Fruit fly (Drosophila melanogaster) whole organism, prepupa: Measurements from ENCODE around the gene Prosbeta3.

ENCODE experiments used
- Blimp-1 ChIP-seq: fragments of 200-800 bp; sonication (Bioruptor generic); optimal IDR thresholded peaks from 3 replicates; lab custom pipeline; 2017; ENCODE audit warnings: missing biosample characterization, missing genetic modification characterization, mild to moderate bottlenecking, moderate library complexity, missing genetic modification reagents
- CG10669 ChIP-seq: fragments of 200-800 bp; sonication (Bioruptor generic); optimal IDR thresholded peaks from 3 replicates; lab custom pipeline; 2018; ENCODE audit warnings: missing biosample characterization, mild to moderate bottlenecking, missing genetic modification characterization, moderate library complexity
- CG11294 ChIP-seq: fragments of 200-800 bp; sonication (Bioruptor generic); IDR thresholded peaks from 2 replicates; pipeline ENCODE4 v1.3.6; 2022; ENCODE audit warnings: missing biosample characterization, missing genetic modification characterization
- CG11762 ChIP-seq: fragments of 200-800 bp; sonication (Bioruptor generic); optimal IDR thresholded peaks from 3 replicates; lab custom pipeline; 2016; ENCODE audit warnings: missing biosample characterization, missing genetic modification characterization; ENCODE audit not compliant: insufficient read depth
- CG15336 ChIP-seq: fragments of 200-800 bp; sonication (Bioruptor generic); IDR thresholded peaks from 2 replicates; pipeline ENCODE4 v1.3.6; 2022; ENCODE audit warnings: missing biosample characterization, missing genetic modification characterization
- CG3919 ChIP-seq: fragments of 200-800 bp; sonication (Bioruptor generic); optimal IDR thresholded peaks from 3 replicates; lab custom pipeline; 2016; ENCODE audit warnings: missing biosample characterization, missing genetic modification characterization
- CG4318 ChIP-seq: fragments of 200-800 bp; sonication (Bioruptor generic); optimal IDR thresholded peaks from 3 replicates; lab custom pipeline; 2017; ENCODE audit warnings: missing biosample characterization, mild to moderate bottlenecking, missing genetic modification characterization
- CG6163 ChIP-seq: fragments of 200-800 bp; sonication (Bioruptor generic); IDR thresholded peaks from 3 replicates; pipeline ENCODE4 v1.3.6; 2022; ENCODE audit warnings: missing biosample characterization, missing genetic modification characterization
- CG6808 ChIP-seq: fragments of 200-800 bp; sonication (Bioruptor generic); optimal IDR thresholded peaks from 3 replicates; lab custom pipeline; 2017; ENCODE audit warnings: missing biosample characterization, missing genetic modification characterization, mild to moderate bottlenecking, moderate library complexity, missing genetic modification reagents
- CG6854 ChIP-seq: fragments of 200-800 bp; sonication (Bioruptor generic); optimal IDR thresholded peaks from 2 replicates; lab custom pipeline; 2017; ENCODE audit warnings: missing biosample characterization, mild to moderate bottlenecking, missing genetic modification characterization
- CG8119 ChIP-seq: fragments of 200-800 bp; sonication (Bioruptor generic); IDR thresholded peaks from 3 replicates; pipeline ENCODE4 v1.3.6; 2022; ENCODE audit warnings: missing biosample characterization, missing genetic modification characterization
- CG8319 ChIP-seq: fragments of 200-800 bp; sonication (Bioruptor generic); optimal IDR thresholded peaks from 3 replicates; lab custom pipeline; 2016; ENCODE audit warnings: missing biosample characterization, missing genetic modification characterization
- CG8632 ChIP-seq: fragments of 200-800 bp; sonication (Bioruptor generic); optimal IDR thresholded peaks from 3 replicates; lab custom pipeline; 2016; ENCODE audit warnings: missing biosample characterization, missing genetic modification characterization
- CG9139 ChIP-seq: fragments of 200-800 bp; sonication (Bioruptor generic); optimal IDR thresholded peaks from 3 replicates; lab custom pipeline; 2017; ENCODE audit warnings: missing biosample characterization, mild to moderate bottlenecking, missing genetic modification characterization
- Eip75B ChIP-seq: fragments of 200-800 bp; sonication (Bioruptor generic); optimal IDR thresholded peaks from 3 replicates; lab custom pipeline; 2016; ENCODE audit warnings: missing biosample characterization, missing genetic modification characterization
- Eip78C ChIP-seq: fragments of 200-800 bp; sonication (Bioruptor generic); peaks from one replicate; lab custom pipeline; 2016; ENCODE audit warnings: missing biosample characterization, missing genetic modification characterization
- Eip93F ChIP-seq: fragments of 200-800 bp; sonication (Bioruptor generic); optimal IDR thresholded peaks from 2 replicates; lab custom pipeline; 2016; ENCODE audit warnings: missing biosample characterization, mild to moderate bottlenecking, missing genetic modification characterization
- Ets96B ChIP-seq: fragments of 200-800 bp; optimal IDR thresholded peaks from 2 replicates; lab custom pipeline; 2019; ENCODE audit warnings: missing biosample characterization, mild to moderate bottlenecking, missing genetic modification characterization, moderate library complexity
- Gug ChIP-seq: fragments of 200-800 bp; sonication (Bioruptor generic); IDR thresholded peaks from 2 replicates; pipeline ENCODE4 v1.3.6; 2022; ENCODE audit warnings: missing biosample characterization, missing genetic modification characterization
- Hr38 ChIP-seq: sonication (Bioruptor generic); optimal IDR thresholded peaks from 2 replicates; lab custom pipeline; 2016; ENCODE audit warnings: missing biosample characterization, missing genetic modification characterization
- Hr39 ChIP-seq: fragments of 200-800 bp; sonication (Bioruptor generic); optimal IDR thresholded peaks from 2 replicates; lab custom pipeline; 2016; ENCODE audit warnings: missing biosample characterization, missing genetic modification characterization
- Hr4 ChIP-seq: fragments of 200-800 bp; sonication (Bioruptor generic); optimal IDR thresholded peaks from 3 replicates; lab custom pipeline; 2016; ENCODE audit warnings: missing biosample characterization, missing genetic modification characterization
- Met ChIP-seq: fragments of 200-800 bp; sonication (Bioruptor generic); optimal IDR thresholded peaks from 3 replicates; lab custom pipeline; 2016; ENCODE audit warnings: missing biosample characterization, missing genetic modification characterization
- Sox15 ChIP-seq: fragments of 200-800 bp; sonication (Bioruptor generic); optimal IDR thresholded peaks from 3 replicates; lab custom pipeline; 2016; ENCODE audit warnings: missing biosample characterization, missing genetic modification characterization
- cyc ChIP-seq: fragments of 200-800 bp; sonication (Bioruptor generic); optimal IDR thresholded peaks from 3 replicates; lab custom pipeline; 2016; ENCODE audit warnings: missing biosample characterization, missing genetic modification characterization
- dsx ChIP-seq: fragments of 200-800 bp; optimal IDR thresholded peaks from 3 replicates; lab custom pipeline; 2019; ENCODE audit warnings: missing biosample characterization, mild to moderate bottlenecking, missing genetic modification characterization, moderate library complexity; ENCODE audit not compliant: poor library complexity, severe bottlenecking
- eg ChIP-seq: fragments of 200-800 bp; sonication (Bioruptor generic); IDR thresholded peaks from 3 replicates; pipeline ENCODE4 v1.3.6; 2022; ENCODE audit warnings: missing biosample characterization, missing genetic modification characterization
- fd59A ChIP-seq: fragments of 200-800 bp; sonication (Bioruptor generic); optimal IDR thresholded peaks from 2 replicates; lab custom pipeline; 2017; ENCODE audit warnings: missing biosample characterization, mild to moderate bottlenecking, missing genetic modification characterization, missing genetic modification reagents
- fd85E ChIP-seq: fragments of 200-800 bp; sonication (Bioruptor generic); optimal IDR thresholded peaks from 3 replicates; lab custom pipeline; 2016; ENCODE audit warnings: missing biosample characterization, missing genetic modification characterization
- fkh ChIP-seq: fragments of 200-800 bp; sonication (Bioruptor generic); optimal IDR thresholded peaks from 3 replicates; lab custom pipeline; 2017; ENCODE audit warnings: missing biosample characterization, mild to moderate bottlenecking, missing genetic modification characterization, moderate library complexity
- lz ChIP-seq: fragments of 200-800 bp; sonication (Bioruptor generic); optimal IDR thresholded peaks from 3 replicates; lab custom pipeline; 2016; ENCODE audit warnings: missing biosample characterization, missing genetic modification characterization
- net ChIP-seq: fragments of 200-800 bp; sonication (Bioruptor generic); optimal IDR thresholded peaks from 3 replicates; lab custom pipeline; 2016; ENCODE audit warnings: missing biosample characterization, missing genetic modification characterization
- salr ChIP-seq, 2 experiments: fragments of 200-800 bp; sonication (Bioruptor generic); optimal IDR thresholded peaks; 3 replicates each; lab custom pipeline; 2016 to 2018; ENCODE audit warnings: missing biosample characterization in 2 of 2, missing genetic modification characterization in 2 of 2, mild to moderate bottlenecking in 1 of 2
- svp ChIP-seq: fragments of 200-800 bp; sonication (Bioruptor generic); peaks from one replicate; lab custom pipeline; 2016; ENCODE audit warnings: missing biosample characterization, missing genetic modification characterization
- topi ChIP-seq: fragments of 200-800 bp; sonication (Bioruptor generic); optimal IDR thresholded peaks from 3 replicates; lab custom pipeline; 2016; ENCODE audit warnings: missing biosample characterization, missing genetic modification characterization
- vri ChIP-seq: fragments of 200-800 bp; sonication (Bioruptor generic); optimal IDR thresholded peaks from 3 replicates; lab custom pipeline; 2016; ENCODE audit warnings: missing biosample characterization, mild to moderate bottlenecking, missing genetic modification characterization

Gene Prosbeta3

DNA sequence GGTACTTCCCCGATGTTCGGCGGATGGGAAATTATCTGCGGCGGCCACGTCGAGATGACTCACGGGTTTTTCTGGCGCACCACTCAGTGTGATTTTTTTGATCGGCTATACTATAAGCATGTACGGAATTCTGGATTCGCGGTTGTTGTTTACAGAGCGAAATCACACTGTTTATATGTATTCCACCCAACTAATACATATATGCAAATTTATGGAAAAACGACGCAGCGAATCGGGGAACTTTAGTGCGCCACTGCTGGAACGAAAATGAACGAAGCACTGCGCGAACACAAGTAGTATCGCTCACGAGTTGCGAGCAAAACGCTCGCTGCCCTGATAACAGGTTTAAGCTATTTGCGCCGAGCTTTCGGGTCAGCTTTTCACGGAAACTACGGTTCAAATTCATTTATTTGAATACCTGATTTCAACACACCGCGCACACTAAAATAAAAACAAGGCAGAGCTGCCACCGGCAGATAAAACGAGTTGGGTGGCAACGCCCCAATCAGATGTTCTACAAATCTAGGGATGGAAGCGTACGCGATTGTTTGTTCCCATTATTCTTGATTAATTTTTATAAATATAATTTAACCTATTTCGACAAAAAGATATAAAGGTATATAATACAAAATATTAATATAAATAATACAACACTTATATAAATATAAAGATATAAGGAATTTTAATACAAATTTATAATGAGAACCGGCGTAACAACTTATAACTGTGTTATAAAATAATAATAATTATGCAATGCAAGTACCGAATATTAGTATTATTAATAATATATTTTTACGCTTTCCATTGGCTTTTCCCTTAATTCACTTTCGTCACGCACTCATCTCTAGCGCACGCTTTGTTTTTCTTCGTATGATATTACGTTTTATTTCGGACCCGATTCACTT, 41.8 kb upstream of the Prosbeta3 start, which contains the start of gene Rel (continued):
- TF ChIP-seq Eip93F (peak; percentile 38), eg (no peak), svp (peak; percentile 90), Gug (GFP tag; lab: Robert Waterston, UW) (no peak), CG8319 (GFP tag; lab: Kevin White, UChicago) (no peak), fd59A (GFP tag; lab: Kevin White, UChicago) (peak; percentile 13), Eip75B (GFP tag; lab: Kevin White, UChicago) (peak; percentile 6), Ets96B (peak; percentile 70), Met (GFP tag; lab: Kevin White, UChicago) (peak; percentile 23), CG11294 (GFP tag; lab: Robert Waterston, UW) (no peak), CG10669 (GFP tag; lab: Kevin White, UChicago) (no peak), cyc (GFP tag; lab: Kevin White, UChicago) (peak; percentile 30), CG9139 (GFP tag; lab: Kevin White, UChicago) (peak; percentile 7), topi (GFP tag; lab: Kevin White, UChicago) (peak; percentile 15), CG8632 (GFP tag; lab: Kevin White, UChicago) (peak; percentile 62), vri (GFP tag; lab: Kevin White, UChicago) (peak; percentile 85), Hr38 (GFP tag; lab: Kevin White, UChicago) (no peak), Sox15 (GFP tag; lab: Kevin White, UChicago) (no peak), net (GFP tag; lab: Kevin White, UChicago) (no peak), CG6163 (GFP tag; lab: Robert Waterston, UW) (no peak), CG15336 (GFP tag; lab: Robert Waterston, UW) (no peak), dsx (GFP tag; lab: Kevin White, UChicago) (peak; percentile 68), CG6808 (peak; percentile 18), lz (GFP tag; lab: Kevin White, UChicago) (peak; percentile 16), fd85E (no peak), Eip78C (GFP tag; lab: Kevin White, UChicago) (peak; percentile 76), Blimp-1 (GFP tag; lab: Kevin White, UChicago) (peak; percentile 72), fkh (GFP tag; lab: Kevin White, UChicago) (peak; percentile 75), CG8119 (GFP tag; lab: Robert Waterston, UW) (no peak)

DNA sequence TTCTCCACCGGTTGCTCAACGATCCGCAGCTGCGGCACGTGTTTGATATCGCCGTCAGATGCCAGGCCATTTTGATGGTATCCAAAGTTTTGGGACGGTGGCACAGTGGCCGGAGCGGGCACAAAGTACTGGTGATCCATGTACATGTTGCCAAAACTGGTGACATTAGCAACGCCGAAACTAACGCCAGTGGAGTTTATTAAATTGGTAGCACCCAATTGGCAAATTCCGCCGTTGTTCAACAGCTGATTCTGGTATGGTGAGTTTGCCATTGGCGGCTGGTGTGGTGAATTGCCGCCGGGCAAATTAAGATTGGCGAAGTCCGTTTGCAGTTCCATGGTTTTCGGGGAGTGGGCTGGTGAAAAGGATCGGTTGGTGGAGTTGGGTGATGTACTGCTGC, 40.9 kb upstream of the Prosbeta3 start:
- no peak for TF ChIP-seq Hr4 (GFP tag; lab: Kevin White, UChicago)
- no peak for TF ChIP-seq net (GFP tag; lab: Kevin White, UChicago)
- no peak for TF ChIP-seq CG6854
- no peak for TF ChIP-seq Sox15 (GFP tag; lab: Kevin White, UChicago)
- TF ChIP-seq Eip78C (GFP tag; lab: Kevin White, UChicago), result peak; percentile 72
- no peak for TF ChIP-seq Gug (GFP tag; lab: Robert Waterston, UW)
- no peak for TF ChIP-seq CG11762 (GFP tag; lab: Kevin White, UChicago)
- TF ChIP-seq Hr39 (GFP tag; lab: Kevin White, UChicago), result no peak

DNA sequence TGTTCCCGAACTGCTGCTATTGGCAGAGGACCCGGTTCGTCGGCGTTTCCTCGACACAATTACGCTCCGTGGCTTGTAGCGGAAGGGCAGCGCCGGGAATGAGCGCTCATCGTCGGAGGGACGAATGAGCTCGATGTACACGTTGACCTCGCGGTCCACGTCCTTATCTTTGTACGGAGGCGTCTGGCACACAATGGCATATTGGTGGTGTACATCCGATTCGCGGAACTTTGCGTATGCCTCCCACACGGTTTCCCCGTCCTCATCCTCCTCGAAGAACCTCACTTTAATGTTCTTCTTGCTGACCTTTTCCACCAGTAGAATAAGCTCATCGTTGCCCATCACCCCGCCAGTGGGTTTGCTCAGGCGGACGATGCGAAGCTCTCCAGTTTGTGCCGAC, 39.7 kb upstream of the Prosbeta3 start:
- TF ChIP-seq svp (peak; percentile 91), salr (GFP tag; optimal IDR thresholded peaks at IDR 0.05; lab: Kevin White, UChicago) (no peak)

DNA sequence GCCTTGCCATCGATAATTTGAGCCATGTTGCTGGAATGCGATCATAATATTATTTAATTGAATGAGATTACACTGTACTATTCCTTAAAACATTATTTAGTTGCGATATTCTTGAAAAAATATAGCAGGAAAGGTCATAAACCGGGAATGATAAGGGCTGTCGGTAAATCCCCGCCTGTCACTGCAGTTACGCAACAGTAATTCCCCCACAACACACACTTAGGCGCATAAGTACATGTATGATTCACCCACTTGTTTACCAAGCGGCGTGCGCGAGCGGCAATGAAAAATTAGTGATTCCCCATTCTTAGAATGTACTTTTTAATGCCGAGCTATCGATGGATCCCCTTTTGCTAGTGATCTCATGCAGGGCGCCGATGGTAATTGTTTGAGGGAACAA, 37.6 kb upstream of the Prosbeta3 start:
- no peak for TF ChIP-seq CG3919 (GFP tag; lab: Kevin White, UChicago)
- TF ChIP-seq fkh (GFP tag; lab: Kevin White, UChicago), result peak; percentile 1
- TF ChIP-seq CG4318 (GFP tag; lab: Kevin White, UChicago), result no peak
- peak; percentile 91 for TF ChIP-seq svp
- no peak for TF ChIP-seq Blimp-1 (GFP tag; lab: Kevin White, UChicago)
- TF ChIP-seq net (GFP tag; lab: Kevin White, UChicago), result no peak
- TF ChIP-seq vri (GFP tag; lab: Kevin White, UChicago), result peak; percentile 99
